Worm (Caenorhabditis elegans) whole organism, mixed stage, embryonic: ENCODE results near the gene T12G3.4.

Experiments
- M03D4.4 ChIP-seq: sonication (generic microtip); optimal IDR thresholded peaks from 2 replicates; lab custom pipeline; 2017; ENCODE audit warnings: mild to moderate bottlenecking, missing genetic modification characterization, missing compliant biosample characterization
- bed-3 ChIP-seq: fragments of 200-800 bp; sonication (Bioruptor generic); optimal IDR thresholded peaks from 3 replicates; lab custom pipeline; 2018; ENCODE audit warnings: mild to moderate bottlenecking, missing genetic modification characterization, moderate library complexity, missing compliant biosample characterization
- blmp-1 ChIP-seq: fragments of 150-350 bp; optimal IDR thresholded peaks from 2 replicates; lab custom pipeline; 2014; ENCODE audit warnings: missing biosample characterization, missing genetic modification characterization
- ceh-39 ChIP-seq: fragments of 150-350 bp; optimal IDR thresholded peaks from 2 replicates; lab custom pipeline; 2014; ENCODE audit warnings: missing biosample characterization, missing genetic modification characterization
- ceh-43 ChIP-seq: fragments of 200-800 bp; sonication (Bioruptor generic); optimal IDR thresholded peaks from 2 replicates; lab custom pipeline; 2018; ENCODE audit warnings: mild to moderate bottlenecking, missing genetic modification characterization, moderate library complexity, missing compliant biosample characterization
- ceh-83 ChIP-seq: fragments of 200-800 bp; sonication (Bioruptor generic); optimal IDR thresholded peaks from 2 replicates; lab custom pipeline; 2018; ENCODE audit warnings: mild to moderate bottlenecking, missing genetic modification characterization, missing compliant biosample characterization
- ces-1 ChIP-seq: fragments of 150-350 bp; optimal IDR thresholded peaks from 2 replicates; lab custom pipeline; 2014; ENCODE audit warnings: missing biosample characterization, missing genetic modification reagents, missing genetic modification characterization
- cnd-1 ChIP-seq: fragments of 200-800 bp; sonication (Bioruptor generic); optimal IDR thresholded peaks from 2 replicates; lab custom pipeline; 2018; ENCODE audit warnings: mild to moderate bottlenecking, missing genetic modification characterization, missing compliant biosample characterization
- drap-1 ChIP-seq: fragments of 200-800 bp; sonication (Bioruptor generic); optimal IDR thresholded peaks from 3 replicates; lab custom pipeline; 2018; ENCODE audit warnings: mild to moderate bottlenecking, missing genetic modification characterization, missing compliant biosample characterization
- elt-1 ChIP-seq: sonication (generic microtip); optimal IDR thresholded peaks from 2 replicates; lab custom pipeline; 2017; ENCODE audit warnings: missing genetic modification characterization, mild to moderate bottlenecking, missing compliant biosample characterization, antibody characterized with exemption, moderate library complexity, borderline replicate concordance; ENCODE audit not compliant: insufficient read depth
- elt-3 ChIP-seq: fragments of 150-350 bp; optimal IDR thresholded peaks from 2 replicates; lab custom pipeline; 2014; ENCODE audit warnings: missing biosample characterization, missing genetic modification characterization
- flh-1 ChIP-seq: fragments of 200-800 bp; sonication (Bioruptor generic); optimal IDR thresholded peaks from 2 replicates; lab custom pipeline; 2018; ENCODE audit warnings: mild to moderate bottlenecking, missing genetic modification characterization, moderate library complexity, missing compliant biosample characterization
- ham-2 ChIP-seq: fragments of 200-800 bp; sonication (Bioruptor generic); optimal IDR thresholded peaks from 2 replicates; lab custom pipeline; 2018; ENCODE audit warnings: mild to moderate bottlenecking, missing genetic modification characterization, missing compliant biosample characterization
- hlh-1 ChIP-seq: fragments of 150-350 bp; optimal IDR thresholded peaks from 2 replicates; lab custom pipeline; 2014; ENCODE audit warnings: missing biosample characterization, missing genetic modification reagents, missing genetic modification characterization
- lin-13 ChIP-seq: fragments of 150-350 bp; optimal IDR thresholded peaks from 2 replicates; lab custom pipeline; 2014; ENCODE audit warnings: missing biosample characterization, missing genetic modification characterization
- lin-32 ChIP-seq: fragments of 200-800 bp; sonication (Bioruptor generic); optimal IDR thresholded peaks from 2 replicates; lab custom pipeline; 2018; ENCODE audit warnings: mild to moderate bottlenecking, missing genetic modification characterization, missing compliant biosample characterization
- lsy-2 ChIP-seq: fragments of 150-350 bp; optimal IDR thresholded peaks from 2 replicates; lab custom pipeline; 2014; ENCODE audit warnings: missing biosample characterization, missing genetic modification characterization
- mab-5 ChIP-seq: fragments of 150-350 bp; optimal IDR thresholded peaks from 2 replicates; lab custom pipeline; 2014; ENCODE audit warnings: missing biosample characterization, missing genetic modification characterization
- mep-1 ChIP-seq: fragments of 150-350 bp; optimal IDR thresholded peaks from 2 replicates; lab custom pipeline; 2017; ENCODE audit warnings: missing biosample characterization, missing genetic modification reagents, missing genetic modification characterization, inconsistent platforms
- mls-2 ChIP-seq: sonication (generic microtip); optimal IDR thresholded peaks from 2 replicates; lab custom pipeline; 2016; ENCODE audit warnings: mild to moderate bottlenecking, missing genetic modification characterization, moderate library complexity, missing compliant biosample characterization
- nhr-12 ChIP-seq: fragments of 150-350 bp; optimal IDR thresholded peaks from 2 replicates; lab custom pipeline; 2014; ENCODE audit warnings: missing biosample characterization, missing genetic modification characterization
- nhr-2 ChIP-seq: fragments of 150-350 bp; optimal IDR thresholded peaks from 2 replicates; lab custom pipeline; 2014; ENCODE audit warnings: missing biosample characterization, missing genetic modification characterization
- nhr-237 ChIP-seq: fragments of 150-350 bp; optimal IDR thresholded peaks from 2 replicates; lab custom pipeline; 2014; ENCODE audit warnings: missing biosample characterization, missing genetic modification characterization
- nhr-28 ChIP-seq: fragments of 150-350 bp; optimal IDR thresholded peaks from 2 replicates; lab custom pipeline; 2014; ENCODE audit warnings: missing biosample characterization, missing genetic modification characterization
- nhr-76 ChIP-seq: sonication (generic microtip); optimal IDR thresholded peaks from 2 replicates; lab custom pipeline; 2017; ENCODE audit warnings: missing biosample characterization, missing genetic modification characterization
- pha-4 ChIP-seq: fragments of 150-350 bp; optimal IDR thresholded peaks from 2 replicates; lab custom pipeline; 2018; ENCODE audit warnings: missing biosample characterization, missing genetic modification reagents, missing genetic modification characterization
- sem-2 ChIP-seq: fragments of 200-800 bp; sonication (Bioruptor generic); optimal IDR thresholded peaks from 2 replicates; lab custom pipeline; 2018; ENCODE audit warnings: mild to moderate bottlenecking, missing genetic modification characterization, missing compliant biosample characterization
- snpc-4 ChIP-seq: fragments of 150-350 bp; optimal IDR thresholded peaks from 2 replicates; lab custom pipeline; 2014; ENCODE audit warnings: missing biosample characterization, missing genetic modification characterization
- sptf-1 ChIP-seq: sonication (generic microtip); optimal IDR thresholded peaks from 2 replicates; lab custom pipeline; 2017; ENCODE audit warnings: mild to moderate bottlenecking, missing genetic modification characterization, moderate library complexity, missing compliant biosample characterization
- tbx-8 ChIP-seq: fragments of 200-800 bp; sonication (Bioruptor generic); optimal IDR thresholded peaks from 2 replicates; lab custom pipeline; 2018; ENCODE audit warnings: mild to moderate bottlenecking, missing genetic modification characterization, moderate library complexity, missing compliant biosample characterization
- unc-120 ChIP-seq: sonication (generic microtip); optimal IDR thresholded peaks from 2 replicates; lab custom pipeline; 2017; ENCODE audit warnings: missing genetic modification characterization, missing compliant biosample characterization; ENCODE audit not compliant: poor library complexity, severe bottlenecking
- unc-39 ChIP-seq: fragments of 150-350 bp; optimal IDR thresholded peaks from 2 replicates; lab custom pipeline; 2014; ENCODE audit warnings: missing biosample characterization, missing genetic modification characterization
- unc-62 ChIP-seq: fragments of 150-350 bp; optimal IDR thresholded peaks from 2 replicates; lab custom pipeline; 2014; ENCODE audit warnings: missing biosample characterization, missing genetic modification reagents, missing genetic modification characterization
- zip-8 ChIP-seq: fragments of 150-350 bp; optimal IDR thresholded peaks from 2 replicates; lab custom pipeline; 2014; ENCODE audit warnings: missing biosample characterization, missing genetic modification characterization
- ztf-11 ChIP-seq: fragments of 150-350 bp; optimal IDR thresholded peaks from 2 replicates; lab custom pipeline; 2014; ENCODE audit warnings: missing biosample characterization, missing genetic modification characterization

The T12G3.4 gene

DNA sequence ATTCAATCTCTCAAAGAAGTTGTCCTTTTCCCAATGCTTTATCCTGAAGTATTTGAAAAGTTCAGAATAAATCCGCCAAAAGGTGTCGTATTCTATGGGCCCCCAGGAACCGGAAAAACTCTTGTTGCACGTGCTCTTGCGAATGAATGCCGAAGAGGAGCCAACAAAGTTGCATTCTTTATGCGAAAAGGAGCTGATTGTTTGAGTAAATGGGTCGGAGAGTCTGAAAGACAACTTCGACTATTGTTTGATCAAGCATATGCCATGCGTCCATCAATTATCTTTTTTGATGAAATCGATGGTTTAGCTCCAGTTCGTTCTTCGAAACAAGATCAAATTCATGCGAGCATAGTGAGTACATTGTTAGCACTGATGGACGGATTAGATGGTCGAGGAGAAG lies 32.8 kb downstream of the T12G3.4 start:
- no peak for TF ChIP-seq pha-4 (tag; lab: Kevin White, UChicago)
- no peak for TF ChIP-seq unc-120 (tag; lab: Kevin White, UChicago)
- TF ChIP-seq bed-3 (GFP tag; lab: Kevin White, UChicago): no peak
- no peak for TF ChIP-seq flh-1 (GFP tag; lab: Kevin White, UChicago)
- TF ChIP-seq nhr-76 (tag; lab: Kevin White, UChicago): no peak
- no peak for TF ChIP-seq mab-5
- no peak for TF ChIP-seq sem-2 (GFP tag; lab: Kevin White, UChicago)
- TF ChIP-seq tbx-8: no peak
- TF ChIP-seq zip-8 (tag; lab: Kevin White, UChicago): no peak
- no peak for TF ChIP-seq drap-1 (GFP tag; lab: Kevin White, UChicago)
- no peak for TF ChIP-seq nhr-12 (tag; lab: Kevin White, UChicago)
- TF ChIP-seq nhr-237 (tag; lab: Kevin White, UChicago): no peak
- TF ChIP-seq unc-39 (tag; lab: Kevin White, UChicago): no peak
- TF ChIP-seq blmp-1: no peak

DNA sequence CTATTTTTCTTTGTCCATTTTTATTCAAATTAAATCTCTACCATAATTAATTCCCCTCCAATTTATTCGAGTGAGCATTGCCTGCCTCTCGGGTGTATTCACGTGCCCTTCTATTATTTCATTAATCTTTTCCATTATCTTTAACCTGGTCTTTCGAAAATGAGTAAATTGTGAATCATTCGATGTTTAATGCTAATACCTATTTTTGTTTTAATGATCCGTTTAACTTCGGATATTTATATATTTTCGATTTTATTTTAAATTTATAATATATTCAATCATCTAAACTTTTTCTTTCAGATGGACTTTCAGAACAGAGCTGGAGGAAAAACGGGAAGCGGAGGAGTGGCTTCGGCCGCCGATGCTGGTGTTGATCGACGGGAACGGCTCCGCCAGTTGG lies 36.1 kb downstream of the T12G3.4 start, which contains the start of gene repo-1:
TSS of gene repo-1 (plus strand) at position 301 of the 400 bp plus-strand sequence.
- TF ChIP-seq nhr-76 (tag; lab: Kevin White, UChicago): no peak
- TF ChIP-seq drap-1 (GFP tag; lab: Kevin White, UChicago): no peak

DNA sequence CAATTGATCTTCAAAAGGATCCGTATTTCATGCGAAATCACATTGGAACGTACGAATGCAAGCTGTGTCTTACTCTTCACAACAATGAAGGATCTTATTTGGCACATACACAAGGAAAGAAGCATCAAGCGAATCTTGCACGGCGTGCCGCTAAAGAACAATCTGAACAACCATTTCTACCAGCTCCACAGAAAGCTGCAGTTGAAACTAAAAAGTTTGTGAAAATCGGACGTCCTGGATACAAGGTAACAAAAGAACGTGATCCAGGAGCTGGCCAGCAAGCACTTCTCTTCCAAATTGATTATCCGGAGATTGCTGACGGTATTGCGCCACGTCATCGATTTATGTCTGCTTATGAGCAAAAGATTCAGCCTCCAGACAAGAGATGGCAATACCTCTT lies 36.5 kb downstream of the T12G3.4 start:
- TF ChIP-seq ztf-11: no peak
- TF ChIP-seq ceh-43 (GFP tag; lab: Kevin White, UChicago): no peak
- no peak for TF ChIP-seq nhr-2 (tag; lab: Kevin White, UChicago)
- no peak for TF ChIP-seq ces-1 (GFP tag; lab: Kevin White, UChicago)
- no peak for TF ChIP-seq ceh-39 (tag; lab: Kevin White, UChicago)

- TF ChIP-seq unc-120 (tag; lab: Kevin White, UChicago): no peak
- TF ChIP-seq snpc-4: no peak
- TF ChIP-seq ceh-39 (tag; lab: Kevin White, UChicago): no peak
- TF ChIP-seq flh-1 (GFP tag; lab: Kevin White, UChicago): no peak
- TF ChIP-seq pha-4 (tag; lab: Kevin White, UChicago): no peak
- no peak for TF ChIP-seq unc-39 (tag; lab: Kevin White, UChicago)
- TF ChIP-seq ces-1 (GFP tag; lab: Kevin White, UChicago): no peak
- TF ChIP-seq cnd-1 (tag; lab: Kevin White, UChicago): no peak
- no peak for TF ChIP-seq ztf-11
- no peak for TF ChIP-seq sem-2 (GFP tag; lab: Kevin White, UChicago)
- no peak for TF ChIP-seq ceh-43 (GFP tag; lab: Kevin White, UChicago)
- TF ChIP-seq sptf-1 (tag; lab: Kevin White, UChicago): no peak
- no peak for TF ChIP-seq ham-2 (GFP tag; lab: Kevin White, UChicago)
- TF ChIP-seq hlh-1 (tag; lab: Kevin White, UChicago): no peak
Measured at ce11 chrIV:12085120-12085519, 37.1 kb downstream of the T12G3.4 start, which contains the start of gene rbm-34. TSS of gene rbm-34 (plus strand) at chrIV:12085420.

ce11 chrIV:12086498-12086897 lies 38.4 kb downstream of the T12G3.4 start:
- TF ChIP-seq ceh-83 (GFP tag; lab: Kevin White, UChicago): peak; percentile 80
- no peak for TF ChIP-seq hlh-1 (tag; lab: Kevin White, UChicago)
- no peak for TF ChIP-seq blmp-1
- TF ChIP-seq ztf-11: no peak
- peak; percentile 84 for TF ChIP-seq mls-2 (tag; lab: Kevin White, UChicago)
- no peak for TF ChIP-seq unc-62
- TF ChIP-seq M03D4.4 (tag; lab: Kevin White, UChicago): peak; percentile 82
- TF ChIP-seq cnd-1 (tag; lab: Kevin White, UChicago): peak; percentile 77
- TF ChIP-seq ham-2 (GFP tag; lab: Kevin White, UChicago): peak; percentile 88
- no peak for TF ChIP-seq lsy-2 (tag; lab: Kevin White, UChicago)
- TF ChIP-seq nhr-76 (tag; lab: Kevin White, UChicago): no peak
- TF ChIP-seq nhr-237 (tag; lab: Kevin White, UChicago): no peak
- no peak for TF ChIP-seq nhr-12 (tag; lab: Kevin White, UChicago)
- TF ChIP-seq nhr-2 (tag; lab: Kevin White, UChicago): no peak
- peak; percentile 77 for TF ChIP-seq tbx-8
- TF ChIP-seq lin-32 (GFP tag; lab: Kevin White, UChicago): peak; percentile 68
- TF ChIP-seq sem-2 (GFP tag; lab: Kevin White, UChicago): peak; percentile 42
- TF ChIP-seq unc-39 (tag; lab: Kevin White, UChicago): no peak
- TF ChIP-seq bed-3 (GFP tag; lab: Kevin White, UChicago): no peak
- peak; percentile 57 for TF ChIP-seq unc-120 (tag; lab: Kevin White, UChicago)
- peak; percentile 62 for TF ChIP-seq ceh-43 (GFP tag; lab: Kevin White, UChicago)
- TF ChIP-seq flh-1 (GFP tag; lab: Kevin White, UChicago): peak; percentile 25
- no peak for TF ChIP-seq elt-3 (tag; lab: Kevin White, UChicago)
- TF ChIP-seq zip-8 (tag; lab: Kevin White, UChicago): no peak
- TF ChIP-seq snpc-4: no peak
- no peak for TF ChIP-seq mep-1 (tag; lab: Kevin White, UChicago)
- no peak for TF ChIP-seq mab-5
- TF ChIP-seq ces-1 (GFP tag; lab: Kevin White, UChicago): no peak
- peak; percentile 23 for TF ChIP-seq elt-1 (tag; lab: Kevin White, UChicago)
- peak; percentile 83 for TF ChIP-seq sptf-1 (tag; lab: Kevin White, UChicago)
- peak; percentile 65 for TF ChIP-seq pha-4 (tag; lab: Kevin White, UChicago)
- TF ChIP-seq ceh-39 (tag; lab: Kevin White, UChicago): no peak
- TF ChIP-seq drap-1 (GFP tag; lab: Kevin White, UChicago): peak; percentile 75
- TF ChIP-seq lin-13: no peak
- TF ChIP-seq nhr-28: no peak
